Worm (Caenorhabditis elegans) whole organism, early embryonic: Measurements from ENCODE around the gene ceh-31.

Source experiments
- B0310.2 ChIP-seq: sonication (generic microtip); optimal IDR thresholded peaks from 2 replicates; lab custom pipeline; 2016; ENCODE audit warnings: mild to moderate bottlenecking, missing genetic modification characterization, missing compliant biosample characterization
- F13C5.2 ChIP-seq: sonication (generic microtip); optimal IDR thresholded peaks from 2 replicates; lab custom pipeline; 2017; ENCODE audit warnings: mild to moderate bottlenecking, missing genetic modification characterization, inconsistent platforms, missing compliant biosample characterization
- ceh-36 ChIP-seq: sonication (generic microtip); optimal IDR thresholded peaks from 2 replicates; lab custom pipeline; 2016; ENCODE audit warnings: missing genetic modification characterization, inconsistent platforms, missing compliant biosample characterization
- ets-7 ChIP-seq: sonication (generic microtip); optimal IDR thresholded peaks from 2 replicates; lab custom pipeline; 2016; ENCODE audit warnings: missing genotype, missing genetic modification characterization, missing compliant biosample characterization
- flt-1 ChIP-seq: fragments of 200-800 bp; sonication (Bioruptor generic); IDR thresholded peaks from 2 replicates; pipeline ENCODE4 v1.3.6; 2022; ENCODE audit warnings: missing genetic modification characterization, missing compliant biosample characterization
- hmbx-1 ChIP-seq: sonication (generic microtip); optimal IDR thresholded peaks from 2 replicates; lab custom pipeline; 2016; ENCODE audit warnings: mild to moderate bottlenecking, missing genetic modification characterization, missing compliant biosample characterization
- hmg-4 ChIP-seq: fragments of 200-800 bp; sonication (Bioruptor generic); optimal IDR thresholded peaks from 2 replicates; lab custom pipeline; 2018; ENCODE audit warnings: mild to moderate bottlenecking, missing genetic modification characterization, missing compliant biosample characterization
- hnd-1 ChIP-seq: sonication (generic microtip); optimal IDR thresholded peaks from 2 replicates; lab custom pipeline; 2016; ENCODE audit warnings: missing genetic modification characterization, missing compliant biosample characterization
- scrt-1 ChIP-seq: fragments of 200-800 bp; sonication (Bioruptor generic); IDR thresholded peaks from 2 replicates; pipeline ENCODE4 v1.3.6; 2022; ENCODE audit warnings: missing genetic modification characterization, missing compliant biosample characterization
- tbx-11 ChIP-seq: fragments of 200-800 bp; sonication (Bioruptor generic); IDR thresholded peaks from 2 replicates; pipeline ENCODE4 v1.3.6; 2022; ENCODE audit warnings: missing genetic modification characterization, missing compliant biosample characterization
- tbx-37 ChIP-seq: fragments of 200-800 bp; sonication (Bioruptor generic); conservative IDR thresholded peaks from 2 replicates; pipeline ENCODE4 v1.3.6; 2022; ENCODE audit warnings: missing genetic modification reagents, missing genetic modification characterization, missing compliant biosample characterization
- tra-4 ChIP-seq: sonication (generic microtip); optimal IDR thresholded peaks from 2 replicates; lab custom pipeline; 2017; ENCODE audit warnings: missing genetic modification characterization, missing compliant biosample characterization

ceh-31 gene

ce11 chrX:3019996-3020395 lies 50.2 kb downstream of the ceh-31 start:
- TF ChIP-seq hmbx-1 (tag; lab: Kevin White, UChicago) (no peak), tbx-37 (GFP tag; lab: Robert Waterston, UW) (no peak), ets-7 (tag; lab: Kevin White, UChicago) (no peak), tbx-11 (no peak), scrt-1 (GFP tag; lab: Robert Waterston, UW) (no peak), ceh-36 (tag; lab: Kevin White, UChicago) (no peak), B0310.2 (tag; lab: Kevin White, UChicago) (no peak), tra-4 (tag; lab: Kevin White, UChicago) (no peak), hnd-1 (tag; lab: Kevin White, UChicago) (no peak), hmg-4 (GFP tag; lab: Kevin White, UChicago) (no peak), flt-1 (GFP tag; lab: Robert Waterston, UW) (no peak), F13C5.2 (tag; lab: Kevin White, UChicago) (no peak)
